Worm (Caenorhabditis elegans) whole organism, late embryonic: Measurements from ENCODE around the gene Y47D3B.3.

Experiments
- C08G9.2 ChIP-seq: sonication (generic microtip); optimal IDR thresholded peaks from 2 replicates; lab custom pipeline; 2016; ENCODE audit warnings: mild to moderate bottlenecking, missing genetic modification characterization, moderate library complexity, missing compliant biosample characterization
- C38D4.7 ChIP-seq: fragments of 200-800 bp; sonication (Bioruptor generic); optimal IDR thresholded peaks from 2 replicates; lab custom pipeline; 2018; ENCODE audit warnings: mild to moderate bottlenecking, missing genetic modification characterization, moderate library complexity, missing compliant biosample characterization
- K09A11.1 ChIP-seq: sonication (generic microtip); optimal IDR thresholded peaks from 2 replicates; lab custom pipeline; 2017; ENCODE audit warnings: antibody characterized with exemption, mild to moderate bottlenecking, missing genetic modification characterization, missing compliant biosample characterization; ENCODE audit not compliant: insufficient read depth
- T23F11.4 ChIP-seq: fragments of 200-800 bp; sonication (Bioruptor generic); optimal IDR thresholded peaks from 2 replicates; lab custom pipeline; 2018; ENCODE audit warnings: mild to moderate bottlenecking, missing genetic modification characterization, missing compliant biosample characterization
- Y22D7AL.16 ChIP-seq: sonication (generic microtip); optimal IDR thresholded peaks from 2 replicates; lab custom pipeline; 2016; ENCODE audit warnings: missing genetic modification characterization, missing compliant biosample characterization
- ahr-1 ChIP-seq: sonication (generic microtip); optimal IDR thresholded peaks from 2 replicates; lab custom pipeline; 2016; ENCODE audit warnings: missing genetic modification characterization, missing compliant biosample characterization
- ama-1 ChIP-seq: fragments of 150-350 bp; optimal IDR thresholded peaks from 2 replicates; lab custom pipeline; 2014
- ceh-14 ChIP-seq: sonication (generic microtip); optimal IDR thresholded peaks from 2 replicates; lab custom pipeline; 2016; ENCODE audit warnings: missing genotype, missing genetic modification characterization, missing compliant biosample characterization
- ceh-19 ChIP-seq: fragments of 200-800 bp; sonication (Bioruptor generic); optimal IDR thresholded peaks from 2 replicates; lab custom pipeline; 2018; ENCODE audit warnings: mild to moderate bottlenecking, missing genetic modification characterization, missing compliant biosample characterization
- ceh-2 ChIP-seq: sonication (generic microtip); optimal IDR thresholded peaks from 2 replicates; lab custom pipeline; 2016; ENCODE audit warnings: missing genotype, missing genetic modification characterization, missing compliant biosample characterization
- ceh-22 ChIP-seq: sonication (generic microtip); optimal IDR thresholded peaks from 2 replicates; lab custom pipeline; 2017; ENCODE audit warnings: missing biosample characterization, missing genetic modification characterization
- ceh-24 ChIP-seq: sonication (generic microtip); optimal IDR thresholded peaks from 2 replicates; lab custom pipeline; 2016; ENCODE audit warnings: mild to moderate bottlenecking, missing genetic modification characterization, missing compliant biosample characterization
- ceh-30 ChIP-seq: fragments of 150-350 bp; optimal IDR thresholded peaks from 2 replicates; lab custom pipeline; 2014; ENCODE audit warnings: missing biosample characterization, missing genetic modification characterization
- ceh-34 ChIP-seq: sonication (generic microtip); optimal IDR thresholded peaks from 2 replicates; lab custom pipeline; 2016; ENCODE audit warnings: mild to moderate bottlenecking, missing genetic modification characterization, missing compliant biosample characterization
- ceh-48 ChIP-seq: sonication (generic microtip); optimal IDR thresholded peaks from 2 replicates; lab custom pipeline; 2016; ENCODE audit warnings: missing genetic modification characterization, inconsistent platforms, missing compliant biosample characterization
- che-1 ChIP-seq: sonication (generic microtip); optimal IDR thresholded peaks from 2 replicates; lab custom pipeline; 2016; ENCODE audit warnings: mild to moderate bottlenecking, missing genetic modification characterization, missing compliant biosample characterization
- dmd-4 ChIP-seq: sonication (generic microtip); optimal IDR thresholded peaks from 2 replicates; lab custom pipeline; 2016; ENCODE audit warnings: borderline replicate concordance, missing genetic modification characterization, missing compliant biosample characterization
- dve-1 ChIP-seq: sonication (generic microtip); optimal IDR thresholded peaks from 2 replicates; lab custom pipeline; 2017; ENCODE audit warnings: antibody characterized with exemption, mild to moderate bottlenecking, missing genetic modification characterization, missing compliant biosample characterization
- elt-2 ChIP-seq: sonication (generic microtip); optimal IDR thresholded peaks from 2 replicates; lab custom pipeline; 2016; ENCODE audit warnings: missing genetic modification reagents, missing genetic modification characterization, missing compliant biosample characterization
- fax-1 ChIP-seq: sonication (generic microtip); optimal IDR thresholded peaks from 2 replicates; lab custom pipeline; 2016; ENCODE audit warnings: missing genotype, missing genetic modification characterization, missing compliant biosample characterization
- fkh-10 ChIP-seq: fragments of 150-350 bp; optimal IDR thresholded peaks from 2 replicates; lab custom pipeline; 2014; ENCODE audit warnings: missing biosample characterization, missing genetic modification reagents, missing genetic modification characterization
- hlh-13 ChIP-seq: fragments of 200-800 bp; sonication (Bioruptor generic); optimal IDR thresholded peaks from 2 replicates; lab custom pipeline; 2018; ENCODE audit warnings: mild to moderate bottlenecking, missing genetic modification characterization, missing compliant biosample characterization
- hlh-30 ChIP-seq: sonication (generic microtip); optimal IDR thresholded peaks from 2 replicates; lab custom pipeline; 2017; ENCODE audit warnings: antibody characterized with exemption, missing genetic modification characterization, missing compliant biosample characterization; ENCODE audit not compliant: insufficient read depth
- hlh-8 ChIP-seq: sonication (generic microtip); optimal IDR thresholded peaks from 2 replicates; lab custom pipeline; 2016; ENCODE audit warnings: missing genotype, missing genetic modification characterization, missing compliant biosample characterization
- nhr-11 ChIP-seq: fragments of 150-350 bp; optimal IDR thresholded peaks from 2 replicates; lab custom pipeline; 2014; ENCODE audit warnings: missing biosample characterization, missing genetic modification characterization
- nhr-232 ChIP-seq: sonication (generic microtip); optimal IDR thresholded peaks from 2 replicates; lab custom pipeline; 2016; ENCODE audit warnings: missing genetic modification characterization, missing compliant biosample characterization
- npax-4 ChIP-seq: sonication (generic microtip); optimal IDR thresholded peaks from 2 replicates; lab custom pipeline; 2016; ENCODE audit warnings: missing genetic modification characterization, missing compliant biosample characterization
- pag-3 ChIP-seq: sonication (generic microtip); optimal IDR thresholded peaks from 2 replicates; lab custom pipeline; 2016; ENCODE audit warnings: missing compliant biosample characterization, missing genetic modification characterization, borderline replicate concordance
- pat-9 ChIP-seq: fragments of 200-800 bp; sonication (Bioruptor generic); optimal IDR thresholded peaks from 2 replicates; lab custom pipeline; 2018; ENCODE audit warnings: mild to moderate bottlenecking, missing genetic modification characterization, moderate library complexity, missing compliant biosample characterization
- pax-1 ChIP-seq: fragments of 150-350 bp; optimal IDR thresholded peaks from 2 replicates; lab custom pipeline; 2014; ENCODE audit warnings: missing biosample characterization, missing genetic modification characterization
- pha-2 ChIP-seq: sonication (generic microtip); optimal IDR thresholded peaks from 2 replicates; lab custom pipeline; 2017; ENCODE audit warnings: mild to moderate bottlenecking, missing genetic modification characterization, missing compliant biosample characterization
- pha-4 ChIP-seq: fragments of 150-350 bp; optimal IDR thresholded peaks from 2 replicates; lab custom pipeline; 2018; ENCODE audit warnings: missing biosample characterization, missing genetic modification reagents, missing genetic modification characterization
- pqm-1 ChIP-seq: sonication (generic microtip); optimal IDR thresholded peaks from 2 replicates; lab custom pipeline; 2016; ENCODE audit warnings: missing genetic modification characterization, missing compliant biosample characterization
- pros-1 ChIP-seq: fragments of 150-350 bp; optimal IDR thresholded peaks from 2 replicates; lab custom pipeline; 2014; ENCODE audit warnings: missing biosample characterization, missing genetic modification reagents, missing genetic modification characterization
- rnt-1 ChIP-seq: sonication (generic microtip); optimal IDR thresholded peaks from 2 replicates; lab custom pipeline; 2016; ENCODE audit warnings: missing genetic modification characterization, missing compliant biosample characterization
- sox-2 ChIP-seq: fragments of 200-800 bp; sonication (Bioruptor generic); IDR thresholded peaks from 2 replicates; pipeline ENCODE4 v1.3.6; 2022; ENCODE audit warnings: missing genetic modification reagents, missing genetic modification characterization, missing compliant biosample characterization
- sox-4 ChIP-seq: sonication (generic microtip); optimal IDR thresholded peaks from 2 replicates; lab custom pipeline; 2017; ENCODE audit warnings: mild to moderate bottlenecking, missing genetic modification characterization, inconsistent platforms, missing compliant biosample characterization
- syd-9 ChIP-seq: sonication (generic microtip); optimal IDR thresholded peaks from 2 replicates; lab custom pipeline; 2016; ENCODE audit warnings: mild to moderate bottlenecking, missing genetic modification characterization, moderate library complexity, missing compliant biosample characterization
- tbx-2 ChIP-seq: sonication (generic microtip); optimal IDR thresholded peaks from 2 replicates; lab custom pipeline; 2016; ENCODE audit warnings: missing genetic modification characterization, missing compliant biosample characterization
- ttx-3 ChIP-seq: sonication (generic microtip); optimal IDR thresholded peaks from 2 replicates; lab custom pipeline; 2016; ENCODE audit warnings: missing genetic modification reagents, missing genetic modification characterization, missing compliant biosample characterization
- unc-42 ChIP-seq: sonication (generic microtip); optimal IDR thresholded peaks from 2 replicates; lab custom pipeline; 2016; ENCODE audit warnings: missing genotype, missing genetic modification characterization, missing compliant biosample characterization
- zip-5 ChIP-seq: sonication (generic microtip); optimal IDR thresholded peaks from 2 replicates; lab custom pipeline; 2016; ENCODE audit warnings: missing genetic modification characterization, missing compliant biosample characterization
- ztf-16 ChIP-seq: sonication (generic microtip); optimal IDR thresholded peaks from 2 replicates; lab custom pipeline; 2017; ENCODE audit warnings: missing genetic modification characterization, missing compliant biosample characterization

Gene Y47D3B.3

ce11 chrIII:11371236-11371635 lies 26.4 kb upstream of the Y47D3B.3 start (continued):
- TF ChIP-seq nhr-11 (tag; lab: Kevin White, UChicago) (no peak), dve-1 (tag; lab: Kevin White, UChicago) (peak; percentile 89), ceh-30 (tag; lab: Kevin White, UChicago) (no peak), ceh-34 (tag; lab: Kevin White, UChicago) (peak; percentile 81), C38D4.7 (GFP tag; lab: Kevin White, UChicago) (peak; percentile 88), unc-42 (peak; percentile 62), pha-4 (no peak), C08G9.2 (peak; percentile 78), fax-1 (tag; lab: Kevin White, UChicago) (peak; percentile 77), tbx-2 (tag; lab: Kevin White, UChicago) (peak; percentile 84), ceh-48 (tag; lab: Kevin White, UChicago) (peak; percentile 75), ahr-1 (tag; lab: Kevin White, UChicago) (peak; percentile 71), hlh-8 (tag; lab: Kevin White, UChicago) (peak; percentile 43), hlh-30 (tag; lab: Kevin White, UChicago) (peak; percentile 53), pqm-1 (tag; lab: Kevin White, UChicago) (peak; percentile 27), elt-2 (tag; lab: Kevin White, UChicago) (peak; percentile 90), sox-4 (tag; lab: Kevin White, UChicago) (peak; percentile 90), syd-9 (tag; lab: Kevin White, UChicago) (peak; percentile 76), pax-1 (tag; lab: Kevin White, UChicago) (no peak), ceh-2 (tag; lab: Kevin White, UChicago) (peak; percentile 71), zip-5 (tag; lab: Kevin White, UChicago) (peak; percentile 60), ceh-19 (GFP tag; lab: Kevin White, UChicago) (peak; percentile 88), npax-4 (tag; lab: Kevin White, UChicago) (peak; percentile 72), nhr-232 (tag; lab: Kevin White, UChicago) (peak; percentile 88), Y22D7AL.16 (tag; lab: Kevin White, UChicago) (peak; percentile 91), pha-2 (tag; lab: Kevin White, UChicago) (peak; percentile 87), fkh-10 (GFP tag; lab: Kevin White, UChicago) (peak; percentile 83), ama-1 (lab: Kevin White, UChicago) (no peak), sox-2 (peak; percentile 76), pros-1 (tag; lab: Kevin White, UChicago) (no peak), ttx-3 (tag; lab: Kevin White, UChicago) (peak; percentile 84), ceh-24 (peak; percentile 61), T23F11.4 (GFP tag; lab: Kevin White, UChicago) (peak; percentile 64), rnt-1 (tag; lab: Kevin White, UChicago) (peak; percentile 69), K09A11.1 (peak; percentile 65), ztf-16 (peak; percentile 82), che-1 (tag; lab: Kevin White, UChicago) (peak; percentile 89), ceh-22 (tag; lab: Kevin White, UChicago) (peak; percentile 24), pag-3 (tag; lab: Kevin White, UChicago) (peak; percentile 50), hlh-13 (GFP tag; lab: Kevin White, UChicago) (peak; percentile 84), dmd-4 (tag; lab: Kevin White, UChicago) (peak; percentile 74), pat-9 (tag; lab: Kevin White, UChicago) (peak; percentile 91), ceh-14 (tag; lab: Kevin White, UChicago) (peak; percentile 80)
